Fruit fly (Drosophila melanogaster) whole organism, embryonic: ENCODE measurements around the gene Bruce.

Source experiments
- Adf1 ChIP-seq: fragments of 200-800 bp; sonication (Bioruptor generic); IDR thresholded peaks from 2 replicates; pipeline ENCODE4 v1.3.6; 2022; ENCODE audit warnings: missing biosample characterization, missing genetic modification characterization
- Blimp-1 ChIP-seq: fragments of 200-800 bp; sonication (Bioruptor generic); optimal IDR thresholded peaks from 3 replicates; lab custom pipeline; 2018; ENCODE audit warnings: missing biosample characterization, missing genetic modification characterization, mild to moderate bottlenecking, moderate library complexity, missing genetic modification reagents
- CG10462 ChIP-seq: fragments of 200-800 bp; sonication (Bioruptor generic); optimal IDR thresholded peaks from 2 replicates; lab custom pipeline; 2016; ENCODE audit warnings: missing biosample characterization, missing genetic modification characterization
- CG17328 ChIP-seq: fragments of 200-800 bp; sonication (Bioruptor generic); IDR thresholded peaks from 2 replicates; pipeline ENCODE4 v1.3.6; 2022; ENCODE audit warnings: missing biosample characterization, missing genetic modification characterization
- CG17385 ChIP-seq: fragments of 200-800 bp; sonication (Bioruptor generic); optimal IDR thresholded peaks from 3 replicates; lab custom pipeline; 2018; ENCODE audit warnings: missing biosample characterization, mild to moderate bottlenecking, missing genetic modification characterization
- CG1832 ChIP-seq: fragments of 200-800 bp; sonication (Bioruptor generic); optimal IDR thresholded peaks from 2 replicates; lab custom pipeline; 2017; ENCODE audit warnings: missing biosample characterization, mild to moderate bottlenecking, missing genetic modification characterization, inconsistent platforms
- CG30431 ChIP-seq: fragments of 200-800 bp; sonication (Bioruptor generic); optimal IDR thresholded peaks from 2 replicates; lab custom pipeline; 2017; ENCODE audit warnings: missing biosample characterization, missing genetic modification characterization
- CG33213 ChIP-seq: fragments of 200-800 bp; sonication (Bioruptor generic); optimal IDR thresholded peaks from 3 replicates; lab custom pipeline; 2016; ENCODE audit warnings: missing biosample characterization, missing genetic modification characterization
- CG33557 ChIP-seq: fragments of 200-800 bp; sonication (Bioruptor generic); optimal IDR thresholded peaks from 2 replicates; lab custom pipeline; 2019; ENCODE audit warnings: missing biosample characterization, mild to moderate bottlenecking, missing genetic modification characterization, moderate library complexity
- CG34376 ChIP-seq: fragments of 200-800 bp; sonication (Bioruptor generic); optimal IDR thresholded peaks from 2 replicates; lab custom pipeline; 2018; ENCODE audit warnings: missing biosample characterization, mild to moderate bottlenecking, missing genetic modification characterization
- CG4404 ChIP-seq: fragments of 200-800 bp; sonication (Bioruptor generic); IDR thresholded peaks from 2 replicates; pipeline ENCODE4 v1.3.6; 2022; ENCODE audit warnings: missing biosample characterization, missing genetic modification characterization
- CG4707 ChIP-seq: fragments of 200-800 bp; sonication (Bioruptor generic); optimal IDR thresholded peaks from 2 replicates; lab custom pipeline; 2018; ENCODE audit warnings: missing biosample characterization, mild to moderate bottlenecking, missing genetic modification characterization, moderate library complexity
- CG6765 ChIP-seq: fragments of 200-800 bp; sonication (Bioruptor generic); optimal IDR thresholded peaks from 3 replicates; lab custom pipeline; 2017; ENCODE audit warnings: missing biosample characterization, mild to moderate bottlenecking, missing genetic modification characterization
- CG7745 ChIP-seq: fragments of 200-800 bp; sonication (Bioruptor generic); optimal IDR thresholded peaks from 2 replicates; lab custom pipeline; 2018; ENCODE audit warnings: missing biosample characterization, mild to moderate bottlenecking, missing genetic modification characterization, moderate library complexity
- CG8281 ChIP-seq: fragments of 200-800 bp; sonication (Bioruptor generic); optimal IDR thresholded peaks from 2 replicates; lab custom pipeline; 2018; ENCODE audit warnings: missing biosample characterization, mild to moderate bottlenecking, missing genetic modification characterization, moderate library complexity
- Doc2 ChIP-seq: fragments of 200-800 bp; sonication (Bioruptor generic); IDR thresholded peaks from 2 replicates; pipeline ENCODE4 v1.3.6; 2022; ENCODE audit warnings: missing biosample characterization, missing genetic modification characterization
- Lim3 ChIP-seq: fragments of 200-800 bp; sonication (Bioruptor generic); IDR thresholded peaks from 2 replicates; pipeline ENCODE4 v1.3.6; 2022; ENCODE audit warnings: missing biosample characterization, missing genetic modification characterization
- Med ChIP-seq: fragments of 200-800 bp; sonication (Bioruptor generic); peaks from one replicate; lab custom pipeline; 2016; ENCODE audit warnings: missing biosample characterization, missing genetic modification characterization, mild to moderate bottlenecking, inconsistent platforms, moderate library complexity
- Pdp1 ChIP-seq, 2 experiments: fragments of 200-800 bp; sonication (Bioruptor generic); optimal IDR thresholded peaks; 3 replicates each; lab custom pipeline; 2016; ENCODE audit warnings: missing biosample characterization in 2 of 2, missing genetic modification characterization in 2 of 2, mild to moderate bottlenecking in 1 of 2, moderate library complexity in 1 of 2
- Ssrp ChIP-seq: fragments of 200-800 bp; sonication (Bioruptor generic); optimal IDR thresholded peaks from 2 replicates; lab custom pipeline; 2018; ENCODE audit warnings: missing biosample characterization, mild to moderate bottlenecking, missing genetic modification characterization, moderate library complexity
- Trl ChIP-seq, 3 experiments: fragments of >200 bp in 2 of 3; fragments of 200-800 bp in 1 of 3; sonication (Bioruptor generic) in 1 of 3; optimal IDR thresholded peaks; 2 replicates in 1 of 3; 3 replicates in 2 of 3; lab custom pipeline; 2016 to 2017; ENCODE audit warnings: missing biosample characterization in 1 of 3, missing genetic modification characterization in 1 of 3
- amos ChIP-seq: fragments of 200-800 bp; sonication (Bioruptor generic); IDR thresholded peaks from 2 replicates; pipeline ENCODE4 v1.3.6; 2022; ENCODE audit warnings: missing biosample characterization, missing genetic modification characterization; ENCODE audit not compliant: partially characterized antibody
- br ChIP-seq: fragments of >200 bp; optimal IDR thresholded peaks from 2 replicates; lab custom pipeline; 2017
- cad ChIP-seq: fragments of >200 bp; optimal IDR thresholded peaks from 2 replicates; lab custom pipeline; 2017; ENCODE audit warnings: missing biosample characterization, missing genetic modification characterization
- cg ChIP-seq: fragments of 200-800 bp; sonication (Bioruptor generic); optimal IDR thresholded peaks from 3 replicates; lab custom pipeline; 2019; ENCODE audit warnings: missing biosample characterization, mild to moderate bottlenecking, missing genetic modification characterization, moderate library complexity
- eve ChIP-seq, 2 experiments: fragments of >200 bp; optimal IDR thresholded peaks; 2 replicates each; lab custom pipeline; 2017; ENCODE audit warnings: missing biosample characterization in 2 of 2, missing genetic modification characterization in 2 of 2
- exex ChIP-seq: fragments of 200-800 bp; sonication (Bioruptor generic); optimal IDR thresholded peaks from 4 replicates; lab custom pipeline; 2018; ENCODE audit warnings: missing biosample characterization, mild to moderate bottlenecking, missing genetic modification characterization, moderate library complexity
- ind ChIP-seq: fragments of 200-800 bp; sonication (Bioruptor generic); optimal IDR thresholded peaks from 3 replicates; lab custom pipeline; 2016; ENCODE audit warnings: missing biosample characterization, missing genetic modification characterization
- insv ChIP-seq, 2 experiments: fragments of 200-800 bp; sonication (Bioruptor generic); optimal IDR thresholded peaks; 3 replicates each; lab custom pipeline; 2016 to 2018; ENCODE audit warnings: missing biosample characterization in 2 of 2, missing genetic modification characterization in 2 of 2
- kni ChIP-seq: fragments of 200-800 bp; sonication (Bioruptor generic); optimal IDR thresholded peaks from 3 replicates; lab custom pipeline; 2017; ENCODE audit warnings: mild to moderate bottlenecking, missing biosample characterization, missing genetic modification reagents, missing genetic modification characterization
- mirr ChIP-seq: fragments of 200-800 bp; sonication (Bioruptor generic); optimal IDR thresholded peaks from 3 replicates; lab custom pipeline; 2018; ENCODE audit warnings: missing biosample characterization, mild to moderate bottlenecking, missing genetic modification characterization
- nau ChIP-seq: fragments of 200-800 bp; sonication (Bioruptor generic); optimal IDR thresholded peaks from 3 replicates; lab custom pipeline; 2017; ENCODE audit warnings: missing biosample characterization, mild to moderate bottlenecking, missing genetic modification characterization, missing genetic modification reagents
- pb ChIP-seq: fragments of 200-800 bp; sonication (Bioruptor generic); optimal IDR thresholded peaks from 3 replicates; lab custom pipeline; 2016; ENCODE audit warnings: missing biosample characterization, missing genetic modification characterization
- salm ChIP-seq: fragments of 200-800 bp; sonication (Bioruptor generic); optimal IDR thresholded peaks from 2 replicates; lab custom pipeline; 2018; ENCODE audit warnings: missing biosample characterization, mild to moderate bottlenecking, missing genetic modification characterization
- sd ChIP-seq: fragments of 200-800 bp; sonication (Bioruptor generic); optimal IDR thresholded peaks from 3 replicates; lab custom pipeline; 2018; ENCODE audit warnings: missing biosample characterization, mild to moderate bottlenecking, missing genetic modification characterization, moderate library complexity
- sens ChIP-seq: fragments of 200-800 bp; sonication (Bioruptor generic); peaks from one replicate; lab custom pipeline; 2016; ENCODE audit warnings: missing biosample characterization, missing genetic modification characterization
- slp2 ChIP-seq: fragments of 200-800 bp; sonication (Bioruptor generic); optimal IDR thresholded peaks from 2 replicates; lab custom pipeline; 2016; ENCODE audit warnings: missing biosample characterization, missing genetic modification characterization
- sqz ChIP-seq: fragments of 200-800 bp; sonication (Bioruptor generic); optimal IDR thresholded peaks from 3 replicates; lab custom pipeline; 2018; ENCODE audit warnings: missing biosample characterization, mild to moderate bottlenecking, missing genetic modification characterization
- sug ChIP-seq: fragments of 200-800 bp; optimal IDR thresholded peaks from 2 replicates; lab custom pipeline; 2019; ENCODE audit warnings: missing biosample characterization, mild to moderate bottlenecking, missing genetic modification characterization, moderate library complexity
- tin ChIP-seq: fragments of 200-800 bp; sonication (Bioruptor generic); optimal IDR thresholded peaks from 3 replicates; lab custom pipeline; 2016; ENCODE audit warnings: missing biosample characterization, missing genetic modification characterization
- zen ChIP-seq: fragments of 200-800 bp; sonication (Bioruptor generic); optimal IDR thresholded peaks from 3 replicates; lab custom pipeline; 2018; ENCODE audit warnings: missing biosample characterization, mild to moderate bottlenecking, missing genetic modification characterization, moderate library complexity

Bruce gene

dm6 chr3R:10264601-10265421 is 66.3 kb downstream of the Bruce start:
- TF ChIP-seq cad (GFP tag; lab: Kevin White, UChicago) = peak; percentile 5
- TF ChIP-seq slp2 = no peak
- TF ChIP-seq amos (GFP tag; lab: Robert Waterston, UW) = no peak
- peak; percentile 68 for TF ChIP-seq zen (tag; lab: Kevin White, UChicago)
- peak; percentile 87 for TF ChIP-seq CG17385 (GFP tag; lab: Kevin White, UChicago)
- TF ChIP-seq Doc2 (GFP tag; lab: Robert Waterston, UW) = no peak
- TF ChIP-seq kni (GFP tag; lab: Kevin White, UChicago) = peak; percentile 66
- TF ChIP-seq Pdp1 (GFP tag; optimal IDR thresholded peaks at IDR 0.05; lab: Kevin White, UChicago) = peak in 1 of 2 experiments; percentile 95
- no peak for TF ChIP-seq CG10462 (GFP tag; lab: Kevin White, UChicago)
- TF ChIP-seq sqz = peak; percentile 56
- no peak for TF ChIP-seq tin
- TF ChIP-seq CG6765 (GFP tag; lab: Kevin White, UChicago) = peak; percentile 11
- TF ChIP-seq CG30431 (GFP tag; lab: Kevin White, UChicago) = no peak
- TF ChIP-seq br = no peak
- no peak for TF ChIP-seq ind (GFP tag; lab: Kevin White, UChicago)
- peak; percentile 41 for TF ChIP-seq sug (tag; lab: Kevin White, UChicago)
- TF ChIP-seq nau (GFP tag; lab: Kevin White, UChicago) = peak; percentile 71
- TF ChIP-seq Med = peak; percentile 69
- TF ChIP-seq Ssrp = no peak
- no peak for TF ChIP-seq CG4707 (GFP tag; lab: Kevin White, UChicago)
- peak; percentile 18 for TF ChIP-seq CG33557
- TF ChIP-seq CG17328 = no peak
- peak; percentile 90 for TF ChIP-seq cg
- TF ChIP-seq CG1832 (GFP tag; lab: Kevin White, UChicago) = peak; percentile 12
- TF ChIP-seq Trl (optimal IDR thresholded peaks at IDR 0.05; lab: Kevin White, UChicago) = peak; percentile 22 to 60
- TF ChIP-seq Trl (GFP tag; optimal IDR thresholded peaks at IDR 0.05; lab: Kevin White, UChicago) = no peak
- TF ChIP-seq CG7745 = peak; percentile 91
- no peak for TF ChIP-seq Adf1 (GFP tag; lab: Robert Waterston, UW)
- peak; percentile 15 for TF ChIP-seq CG34376 (GFP tag; lab: Kevin White, UChicago)
- TF ChIP-seq insv (GFP tag; optimal IDR thresholded peaks at IDR 0.05; lab: Kevin White, UChicago) = peak; percentile 81 to 97
- peak; percentile 31 for TF ChIP-seq CG8281 (tag; lab: Kevin White, UChicago)
- peak; percentile 22 for TF ChIP-seq sd (tag; lab: Kevin White, UChicago)
- TF ChIP-seq eve (GFP tag; optimal IDR thresholded peaks at IDR 0.05; lab: Kevin White, UChicago) = peak in 1 of 2 experiments; percentile 38
- no peak for TF ChIP-seq CG33213 (GFP tag; lab: Kevin White, UChicago)
- TF ChIP-seq pb (GFP tag; lab: Kevin White, UChicago) = no peak
- TF ChIP-seq sens = peak; percentile 77
- TF ChIP-seq Lim3 (GFP tag; lab: Robert Waterston, UW) = no peak
- peak; percentile 6 for TF ChIP-seq salm (tag; lab: Kevin White, UChicago)
- peak; percentile 96 for TF ChIP-seq Blimp-1 (GFP tag; lab: Kevin White, UChicago)
- peak; percentile 37 for TF ChIP-seq mirr (GFP tag; lab: Kevin White, UChicago)
- TF ChIP-seq exex (tag; lab: Kevin White, UChicago) = peak; percentile 68
- TF ChIP-seq CG4404 (GFP tag; lab: Robert Waterston, UW) = no peak
